Worm (Caenorhabditis elegans) whole organism, L4/young adult: ENCODE results near the gene T01G5.6.

Experiments
- W03F9.2 ChIP-seq: fragments of 150-350 bp; optimal IDR thresholded peaks from 2 replicates; lab custom pipeline; 2014; ENCODE audit warnings: missing biosample characterization, missing genetic modification characterization
- dao-5 ChIP-seq: sonication (generic microtip); optimal IDR thresholded peaks from 2 replicates; lab custom pipeline; 2016; ENCODE audit warnings: missing genotype, missing genetic modification characterization, moderate library complexity, missing compliant biosample characterization
- him-1 ChIP-seq: sonication (generic microtip); optimal IDR thresholded peaks from 2 replicates; lab custom pipeline; 2016; ENCODE audit warnings: missing genotype, missing genetic modification reagents, missing genetic modification characterization, missing compliant biosample characterization

- TF ChIP-seq W03F9.2 (tag; lab: Kevin White, UChicago) (no peak), dao-5 (tag; lab: Kevin White, UChicago) (no peak), him-1 (tag; lab: Kevin White, UChicago) (no peak)
Observed at ce11 chrV:15113992-15114391, at the start of gene T01G5.6.
